Fruit fly (Drosophila melanogaster) whole organism, embryonic: ENCODE measurements around the gene dob.

ENCODE experiments used
- Aef1 ChIP-seq: fragments of 200-800 bp; sonication (Bioruptor generic); IDR thresholded peaks from 3 replicates; pipeline ENCODE4 v1.3.6; 2022; ENCODE audit warnings: missing biosample characterization, missing genetic modification characterization
- Awh ChIP-seq: fragments of 200-800 bp; sonication (Bioruptor generic); IDR thresholded peaks from 2 replicates; pipeline ENCODE4, ENCODE4 v1.3.6; 2022; ENCODE audit warnings: missing biosample characterization, missing genetic modification characterization
- B-H2 ChIP-seq: fragments of 200-800 bp; sonication (Bioruptor generic); optimal IDR thresholded peaks from 2 replicates; lab custom pipeline; 2018; ENCODE audit warnings: missing biosample characterization, mild to moderate bottlenecking, missing genetic modification characterization
- Bteb2 ChIP-seq: fragments of 200-800 bp; sonication (Bioruptor generic); optimal IDR thresholded peaks from 2 replicates; lab custom pipeline; 2016; ENCODE audit warnings: missing biosample characterization, missing genetic modification characterization
- CG10321 ChIP-seq: fragments of 200-800 bp; sonication (Bioruptor generic); IDR thresholded peaks from 2 replicates; pipeline ENCODE4 v1.3.6; 2022; ENCODE audit warnings: missing biosample characterization, missing genetic modification characterization
- CG10462 ChIP-seq: fragments of 200-800 bp; sonication (Bioruptor generic); optimal IDR thresholded peaks from 2 replicates; lab custom pipeline; 2016; ENCODE audit warnings: missing biosample characterization, missing genetic modification characterization
- CG10654 ChIP-seq: fragments of 200-800 bp; sonication (Bioruptor generic); optimal IDR thresholded peaks from 2 replicates; lab custom pipeline; 2016; ENCODE audit warnings: missing biosample characterization, missing genetic modification characterization
- CG10979 ChIP-seq: fragments of 200-800 bp; sonication (Bioruptor generic); optimal IDR thresholded peaks from 2 replicates; lab custom pipeline; 2018; ENCODE audit warnings: missing biosample characterization, mild to moderate bottlenecking, missing genetic modification characterization, moderate library complexity
- CG14860 ChIP-seq: fragments of 200-800 bp; sonication (Bioruptor generic); IDR thresholded peaks from 3 replicates; pipeline ENCODE4 v1.3.6; 2022; ENCODE audit warnings: missing biosample characterization, missing genetic modification characterization; ENCODE audit not compliant: partially characterized antibody
- CG15269 ChIP-seq: fragments of 200-800 bp; sonication (Bioruptor generic); optimal IDR thresholded peaks from 2 replicates; lab custom pipeline; 2018; ENCODE audit warnings: missing biosample characterization, mild to moderate bottlenecking, missing genetic modification characterization, moderate library complexity
- CG16779 ChIP-seq: fragments of 200-800 bp; sonication (Bioruptor generic); IDR thresholded peaks from 2 replicates; pipeline ENCODE4 v1.3.6; 2022; ENCODE audit warnings: missing biosample characterization, missing genetic modification characterization
- CG17829 ChIP-seq: fragments of 200-800 bp; optimal IDR thresholded peaks from 2 replicates; lab custom pipeline; 2019; ENCODE audit warnings: missing biosample characterization, mild to moderate bottlenecking, missing genetic modification characterization, moderate library complexity
- CG2875 ChIP-seq: fragments of 200-800 bp; sonication (Bioruptor generic); optimal IDR thresholded peaks from 2 replicates; lab custom pipeline; 2017; ENCODE audit warnings: missing biosample characterization, mild to moderate bottlenecking, missing genetic modification characterization, missing genetic modification reagents
- CG3281 ChIP-seq: fragments of 200-800 bp; sonication (Bioruptor generic); optimal IDR thresholded peaks from 3 replicates; lab custom pipeline; 2017; ENCODE audit warnings: missing biosample characterization, mild to moderate bottlenecking, missing genetic modification characterization
- CG3995 ChIP-seq: fragments of 200-800 bp; sonication (Bioruptor generic); optimal IDR thresholded peaks from 3 replicates; lab custom pipeline; 2016; ENCODE audit warnings: missing biosample characterization, missing genetic modification characterization
- CG9932 ChIP-seq: fragments of 200-800 bp; sonication (Bioruptor generic); IDR thresholded peaks from 2 replicates; pipeline ENCODE4 v1.3.6; 2022; ENCODE audit warnings: missing biosample characterization, missing genetic modification characterization
- CkIIα-i1 ChIP-seq: fragments of 200-800 bp; sonication (Bioruptor generic); IDR thresholded peaks from 2 replicates; pipeline ENCODE4 v1.3.6; 2022; ENCODE audit warnings: missing biosample characterization, missing genetic modification characterization
- Dfd ChIP-seq, 2 experiments: fragments of >200 bp; optimal IDR thresholded peaks; 2 replicates each; lab custom pipeline; 2017; ENCODE audit warnings: missing biosample characterization in 2 of 2, missing genetic modification characterization in 2 of 2
- Doc3 ChIP-seq: fragments of 200-800 bp; sonication (Bioruptor generic); IDR thresholded peaks from 3 replicates; pipeline ENCODE4 v1.3.6; 2022; ENCODE audit warnings: missing biosample characterization, missing genetic modification characterization; ENCODE audit not compliant: partially characterized antibody
- Dp ChIP-seq: fragments of 200-800 bp; sonication (Bioruptor generic); optimal IDR thresholded peaks from 2 replicates; lab custom pipeline; 2018; ENCODE audit warnings: missing biosample characterization, mild to moderate bottlenecking, missing genetic modification characterization, moderate library complexity
- Ets65A ChIP-seq: fragments of 200-800 bp; sonication (Bioruptor generic); peaks from one replicate; lab custom pipeline; 2016; ENCODE audit warnings: missing biosample characterization, missing genetic modification characterization
- Ets97D ChIP-seq: fragments of 200-800 bp; sonication (Bioruptor generic); optimal IDR thresholded peaks from 3 replicates; lab custom pipeline; 2016; ENCODE audit warnings: missing biosample characterization, missing genetic modification characterization
- HmgZ ChIP-seq: fragments of 200-800 bp; sonication (Bioruptor generic); optimal IDR thresholded peaks from 2 replicates; lab custom pipeline; 2018; ENCODE audit warnings: missing biosample characterization, mild to moderate bottlenecking, missing genetic modification characterization
- Hr39 ChIP-seq: fragments of >200 bp; optimal IDR thresholded peaks from 2 replicates; lab custom pipeline; 2017
- Hr51 ChIP-seq, 2 experiments: fragments of 200-800 bp; sonication (Bioruptor generic); optimal IDR thresholded peaks; 2 replicates in 1 of 2; 3 replicates in 1 of 2; lab custom pipeline; 2016 to 2018; ENCODE audit warnings: missing biosample characterization in 2 of 2, missing genetic modification characterization in 2 of 2, mild to moderate bottlenecking in 1 of 2, moderate library complexity in 1 of 2
- Jarid2 ChIP-seq: fragments of 200-800 bp; sonication (Bioruptor generic); optimal IDR thresholded peaks from 3 replicates; lab custom pipeline; 2017; ENCODE audit warnings: mild to moderate bottlenecking, missing biosample characterization, missing genetic modification reagents, missing genetic modification characterization
- Kr ChIP-seq: fragments of 200-800 bp; sonication (Bioruptor generic); optimal IDR thresholded peaks from 2 replicates; lab custom pipeline; 2017; ENCODE audit warnings: missing biosample characterization, mild to moderate bottlenecking, missing genetic modification characterization
- NFAT ChIP-seq: fragments of 200-800 bp; sonication (Bioruptor generic); IDR thresholded peaks from 2 replicates; pipeline ENCODE4 v1.3.6; 2022; ENCODE audit warnings: missing biosample characterization, missing genetic modification characterization
- Scr ChIP-seq: fragments of 200-800 bp; sonication (Bioruptor generic); IDR thresholded peaks from 2 replicates; pipeline ENCODE4 v1.3.6; 2022; ENCODE audit warnings: missing biosample characterization, missing genetic modification characterization; ENCODE audit not compliant: partially characterized antibody
- Stat92E ChIP-seq, 3 experiments: fragments of >200 bp in 2 of 3; fragments of 200-800 bp in 1 of 3; sonication (Bioruptor generic) in 1 of 3; optimal IDR thresholded peaks; 2 replicates each; lab custom pipeline; 2017 to 2019; ENCODE audit warnings: missing biosample characterization in 3 of 3, missing genetic modification characterization in 3 of 3, mild to moderate bottlenecking in 1 of 3, moderate library complexity in 1 of 3
- ac ChIP-seq: fragments of 200-800 bp; sonication (Bioruptor generic); optimal IDR thresholded peaks from 3 replicates; lab custom pipeline; 2017; ENCODE audit warnings: missing biosample characterization, mild to moderate bottlenecking, missing genetic modification characterization
- bcd ChIP-seq: fragments of 200-800 bp; sonication (Bioruptor generic); optimal IDR thresholded peaks from 2 replicates; lab custom pipeline; 2017; ENCODE audit warnings: missing biosample characterization, mild to moderate bottlenecking, missing genetic modification characterization
- br ChIP-seq: fragments of >200 bp; optimal IDR thresholded peaks from 2 replicates; lab custom pipeline; 2017
- bsh ChIP-seq, 2 experiments: fragments of 200-800 bp; sonication (Bioruptor generic); optimal IDR thresholded peaks; 2 replicates each; lab custom pipeline; 2017 to 2018; ENCODE audit warnings: mild to moderate bottlenecking in 2 of 2, missing biosample characterization in 2 of 2, missing genetic modification characterization in 2 of 2, moderate library complexity in 1 of 2
- chinmo ChIP-seq: fragments of 200-800 bp; sonication (Bioruptor generic); IDR thresholded peaks from 4 replicates; pipeline ENCODE4 v1.3.6; 2022; ENCODE audit warnings: missing biosample characterization, missing genetic modification characterization; ENCODE audit not compliant: partially characterized antibody
- croc ChIP-seq: fragments of 200-800 bp; sonication (Bioruptor generic); conservative IDR thresholded peaks from 3 replicates; pipeline ENCODE4 v1.3.6; 2022; ENCODE audit warnings: missing biosample characterization, missing genetic modification characterization
- da ChIP-seq: fragments of 200-800 bp; sonication (Bioruptor generic); optimal IDR thresholded peaks from 2 replicates; lab custom pipeline; 2016; ENCODE audit warnings: missing biosample characterization, missing genetic modification characterization
- gcm2 ChIP-seq: fragments of 200-800 bp; sonication (Bioruptor generic); optimal IDR thresholded peaks from 2 replicates; lab custom pipeline; 2016; ENCODE audit warnings: missing biosample characterization, missing genetic modification characterization
- h ChIP-seq: fragments of >200 bp; optimal IDR thresholded peaks from 2 replicates; lab custom pipeline; 2017
- lmd ChIP-seq: fragments of 200-800 bp; sonication (Bioruptor generic); IDR thresholded peaks from 2 replicates; pipeline ENCODE4 v1.3.6; 2022; ENCODE audit warnings: missing biosample characterization, missing genetic modification characterization
- nerfin-2 ChIP-seq: fragments of 200-800 bp; sonication (Bioruptor generic); IDR thresholded peaks from 2 replicates; pipeline ENCODE4 v1.3.6; 2022; ENCODE audit warnings: missing biosample characterization, missing genetic modification characterization; ENCODE audit not compliant: partially characterized antibody
- nmo ChIP-seq: fragments of 200-800 bp; sonication (Bioruptor generic); optimal IDR thresholded peaks from 2 replicates; lab custom pipeline; 2018; ENCODE audit warnings: missing biosample characterization, mild to moderate bottlenecking, missing genetic modification characterization, moderate library complexity
- pfk ChIP-seq: fragments of 200-800 bp; sonication (Bioruptor generic); optimal IDR thresholded peaks from 2 replicates; lab custom pipeline; 2018; ENCODE audit warnings: missing biosample characterization, mild to moderate bottlenecking, missing genetic modification characterization, moderate library complexity
- pho ChIP-seq: fragments of 200-800 bp; sonication (Bioruptor generic); optimal IDR thresholded peaks from 2 replicates; lab custom pipeline; 2016; ENCODE audit warnings: missing biosample characterization, missing genetic modification characterization
- phol ChIP-seq: fragments of 200-800 bp; sonication (Bioruptor generic); optimal IDR thresholded peaks from 3 replicates; lab custom pipeline; 2018; ENCODE audit warnings: missing biosample characterization, mild to moderate bottlenecking, missing genetic modification characterization, moderate library complexity
- rib ChIP-seq: fragments of 200-800 bp; sonication (Bioruptor generic); IDR thresholded peaks from 2 replicates; pipeline ENCODE4 v1.3.6; 2022; ENCODE audit warnings: missing biosample characterization, missing genetic modification characterization
- run ChIP-seq: fragments of 200-800 bp; sonication (Bioruptor generic); optimal IDR thresholded peaks from 3 replicates; lab custom pipeline; 2018; ENCODE audit warnings: missing biosample characterization, mild to moderate bottlenecking, missing genetic modification characterization
- slou ChIP-seq: fragments of 200-800 bp; sonication (Bioruptor generic); optimal IDR thresholded peaks from 3 replicates; lab custom pipeline; 2016; ENCODE audit warnings: missing biosample characterization, missing genetic modification characterization
- so ChIP-seq: fragments of 200-800 bp; sonication (Bioruptor generic); IDR thresholded peaks from 3 replicates; pipeline ENCODE4 v1.3.6; 2022; ENCODE audit warnings: missing biosample characterization, missing genetic modification characterization
- sr ChIP-seq: fragments of 200-800 bp; sonication (Bioruptor generic); IDR thresholded peaks from 3 replicates; pipeline ENCODE4 v1.3.6; 2022; ENCODE audit warnings: missing biosample characterization, missing genetic modification characterization
- usp ChIP-seq: fragments of >200 bp; optimal IDR thresholded peaks from 2 replicates; lab custom pipeline; 2017; ENCODE audit warnings: missing biosample characterization, missing genetic modification characterization
- wor ChIP-seq: fragments of 200-800 bp; sonication (Bioruptor generic); IDR thresholded peaks from 2 replicates; pipeline ENCODE4 v1.3.6; 2022; ENCODE audit warnings: missing biosample characterization, missing genetic modification characterization

Gene dob

DNA sequence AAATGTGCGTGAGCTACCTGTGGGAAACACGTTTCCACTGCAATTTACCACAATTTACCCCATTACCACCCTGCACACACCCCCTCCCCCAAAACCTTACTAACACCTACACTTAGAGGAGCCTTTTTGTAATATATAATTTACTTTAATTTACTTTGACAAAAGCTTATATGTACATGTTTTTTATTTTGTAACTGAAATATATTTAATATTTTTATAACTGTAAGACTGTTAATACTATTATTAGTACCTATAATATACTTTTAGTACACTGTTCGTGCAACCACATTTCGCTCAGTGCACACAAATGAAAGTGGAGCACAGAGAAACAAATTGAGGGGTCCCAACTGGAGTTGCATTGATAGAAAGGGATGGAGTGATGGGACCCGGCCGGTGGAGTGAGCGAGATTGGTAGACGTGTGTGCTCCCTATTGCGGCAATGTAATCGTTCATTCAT is 45.8 kb upstream of the dob start (continued):
- TF ChIP-seq da (GFP tag; lab: Kevin White, UChicago) (no peak), phol (tag; lab: Kevin White, UChicago) (peak; percentile 94), CG10462 (GFP tag; lab: Kevin White, UChicago) (peak; percentile 40), Hr51 (GFP tag; optimal IDR thresholded peaks at IDR 0.05; lab: Kevin White, UChicago) (peak in 1 of 2 experiments; percentile 80), CG14860 (no peak), Kr (GFP tag; lab: Kevin White, UChicago) (no peak), pfk (no peak), HmgZ (tag; lab: Kevin White, UChicago) (no peak), Scr (GFP tag; lab: Robert Waterston, UW) (no peak), usp (GFP tag; lab: Kevin White, UChicago) (no peak), nerfin-2 (no peak), CG10979 (peak; percentile 96), rib (no peak), nmo (GFP tag; lab: Kevin White, UChicago) (peak; percentile 95), run (tag; lab: Kevin White, UChicago) (peak; percentile 76), chinmo (GFP tag; lab: Robert Waterston, UW) (no peak), croc (GFP tag; lab: Robert Waterston, UW) (peak; percentile 89), CG10654 (peak; percentile 77), Dfd (GFP tag; optimal IDR thresholded peaks at IDR 0.05; lab: Kevin White, UChicago) (no peak), bsh (GFP tag; optimal IDR thresholded peaks at IDR 0.05; lab: Kevin White, UChicago) (peak in 1 of 2 experiments; percentile 97), CG16779 (GFP tag; lab: Robert Waterston, UW) (no peak), slou (no peak), ac (GFP tag; lab: Kevin White, UChicago) (peak; percentile 15), gcm2 (GFP tag; lab: Kevin White, UChicago) (no peak), Ets65A (GFP tag; lab: Kevin White, UChicago) (no peak), Stat92E (GFP tag; optimal IDR thresholded peaks at IDR 0.05; lab: Kevin White, UChicago) (peak in 1 of 3 experiments; percentile 79), Bteb2 (GFP tag; lab: Kevin White, UChicago) (no peak), Aef1 (GFP tag; lab: Robert Waterston, UW) (peak; percentile 27; the same call in 2 of the 3 replicates), CG10321 (GFP tag; lab: Robert Waterston, UW) (no peak), B-H2 (no peak), br (lab: Kevin White, UChicago) (no peak), CG9932 (no peak), wor (GFP tag; lab: Robert Waterston, UW) (peak; percentile 87), Dp (GFP tag; lab: Kevin White, UChicago) (no peak), bcd (peak; percentile 80), NFAT (GFP tag; lab: Robert Waterston, UW) (no peak), Ets97D (GFP tag; lab: Kevin White, UChicago) (no peak), CG17829 (tag; lab: Kevin White, UChicago) (peak; percentile 95), CG2875 (GFP tag; lab: Kevin White, UChicago) (peak; percentile 85), Hr39 (no peak), CG15269 (peak; percentile 76), pho (GFP tag; lab: Kevin White, UChicago) (no peak), h (no peak), Jarid2 (GFP tag; lab: Kevin White, UChicago) (peak; percentile 54), Awh (GFP tag; lab: Robert Waterston, UW) (peak; percentile 73; the same call in 1 of the 2 replicates), CG3281 (GFP tag; lab: Kevin White, UChicago) (peak; percentile 52), CG3995 (GFP tag; lab: Kevin White, UChicago) (no peak), lmd (GFP tag; lab: Robert Waterston, UW) (peak; percentile 75), so (GFP tag; lab: Robert Waterston, UW) (peak; percentile 70; the same call in 1 of the 3 replicates), CkIIα-i1 (GFP tag; lab: Robert Waterston, UW) (no peak), Doc3 (GFP tag; lab: Robert Waterston, UW) (no peak), sr (GFP tag; lab: Robert Waterston, UW) (no peak)
